Fruit fly (Drosophila melanogaster) whole organism: ENCODE results near the gene aub.

ENCODE experiments used
- CG8478 ChIP-seq: fragments of >200 bp; optimal IDR thresholded peaks from 2 replicates; lab custom pipeline; 2018; ENCODE audit warnings: inconsistent platforms
- Dll ChIP-seq: fragments of >200 bp; optimal IDR thresholded peaks from 2 replicates; lab custom pipeline; 2017
- psq ChIP-seq: fragments of >200 bp; optimal IDR thresholded peaks from 2 replicates; lab custom pipeline; 2017
- usp ChIP-seq: fragments of >200 bp; optimal IDR thresholded peaks from 2 replicates; lab custom pipeline; 2017; ENCODE audit warnings: missing biosample characterization, missing genetic modification characterization, mixed read lengths

DNA sequence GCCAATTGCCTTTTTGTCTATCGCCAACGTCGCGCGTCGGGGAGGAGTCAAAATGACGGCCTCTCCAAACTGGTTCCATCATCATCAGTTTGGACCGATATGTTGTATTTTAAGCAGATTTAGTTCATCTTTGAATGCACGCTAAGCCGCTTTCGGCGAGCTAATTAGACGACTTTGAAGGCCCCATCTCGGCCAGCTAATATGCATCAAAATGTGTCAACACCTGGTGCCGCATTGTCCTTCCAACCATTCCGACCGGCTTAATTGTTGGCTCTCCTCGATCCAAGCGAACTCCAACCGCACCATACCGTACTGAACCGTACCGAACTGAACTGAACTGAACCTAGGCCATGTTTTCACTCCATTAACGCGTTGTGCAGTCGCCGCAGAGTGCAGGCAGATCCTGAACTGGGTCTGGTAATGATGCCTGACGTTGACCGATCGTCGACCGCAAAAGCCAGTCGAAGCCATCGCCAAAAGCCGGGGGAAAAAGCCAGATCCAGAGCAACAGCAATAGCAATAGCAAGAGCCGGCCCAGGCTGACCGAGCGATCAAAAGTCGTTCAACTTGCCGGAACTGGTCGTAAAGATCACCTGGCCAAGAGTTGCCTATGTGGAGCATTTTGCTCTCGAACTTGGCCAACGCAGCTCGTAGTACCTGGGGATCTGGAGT, 26.7 kb upstream of the aub start:
- TF ChIP-seq Dll (lab: Kevin White, UChicago) (no peak), psq (no peak), CG8478 (lab: Kevin White, UChicago) (no peak), usp (GFP tag; lab: Kevin White, UChicago) (no peak)
